Worm (Caenorhabditis elegans): ENCODE measurements around the gene Y55F3C.10.

The Y55F3C.10 gene

DNA sequence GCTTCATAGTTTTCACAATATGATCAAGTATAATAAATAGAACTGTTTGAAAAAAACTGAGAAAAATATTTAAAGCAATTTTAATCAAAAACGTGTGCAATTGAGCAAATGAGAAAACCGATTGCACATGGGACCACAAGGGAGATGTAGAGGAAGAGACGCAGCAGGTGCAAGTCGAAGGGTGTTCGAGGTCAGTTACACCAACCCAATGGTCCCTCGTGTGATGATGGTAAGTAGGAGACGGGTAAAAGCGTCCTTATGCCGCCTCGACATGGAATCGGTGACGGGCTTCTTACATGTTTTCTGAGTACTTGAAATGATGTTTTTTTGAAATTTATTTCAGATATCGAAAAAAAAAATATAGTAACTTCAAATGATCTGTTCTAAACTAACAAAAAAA, 8.8 kb upstream of the Y55F3C.10 start, which contains the start of gene Y55F3C.9:
Y55F3C.9 (minus strand) TSS at position 101 of the 400 bp plus-strand sequence.
- TF ChIP-seq unc-62 (GFP tag; optimal IDR thresholded peaks at IDR 0.05): no peak

DNA sequence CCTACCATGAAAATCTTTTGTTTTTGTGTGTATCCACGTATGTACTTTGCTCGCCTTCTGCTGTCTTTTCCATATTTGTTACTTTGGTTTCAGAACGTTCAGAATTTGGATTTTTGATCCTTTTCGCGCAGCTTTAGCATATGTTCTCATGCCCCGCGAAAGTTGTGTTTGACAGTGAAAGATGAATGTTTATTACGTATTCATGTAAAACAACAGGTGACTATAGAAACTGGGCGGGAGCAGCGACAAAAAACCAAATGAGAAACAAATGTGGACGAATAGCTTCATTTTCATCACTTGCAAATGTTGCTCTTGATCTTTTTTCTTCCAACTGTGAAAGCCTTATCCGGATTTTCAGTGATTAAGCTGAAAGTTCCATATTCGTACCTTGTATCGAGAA, 2.9 kb downstream of the Y55F3C.10 start, which contains the start of gene clec-164:
clec-164 (plus strand) TSS at position 301 of the 400 bp plus-strand sequence.
- no peak for TF ChIP-seq unc-62 (GFP tag; optimal IDR thresholded peaks at IDR 0.05)

DNA sequence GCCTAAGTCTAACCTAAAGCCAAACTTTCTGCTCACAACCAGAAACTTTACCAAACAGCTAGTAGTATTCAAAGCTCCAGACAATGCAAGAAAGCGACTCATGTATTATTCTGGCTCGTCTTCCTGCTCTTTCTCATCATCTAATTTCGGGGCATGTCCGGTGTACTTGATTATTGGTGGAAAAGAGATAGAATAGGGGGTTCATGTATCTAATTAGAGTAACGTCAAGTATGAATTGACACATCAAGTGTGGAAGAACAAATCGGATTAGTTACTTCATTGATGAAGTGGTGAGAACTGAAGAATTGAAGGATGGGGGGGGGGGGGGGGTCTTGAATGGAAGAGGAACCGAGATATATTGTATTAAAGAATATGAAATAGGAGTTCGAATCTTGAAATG, 3.8 kb downstream of the Y55F3C.10 start:
- TF ChIP-seq unc-62 (GFP tag; optimal IDR thresholded peaks at IDR 0.05): no peak

DNA sequence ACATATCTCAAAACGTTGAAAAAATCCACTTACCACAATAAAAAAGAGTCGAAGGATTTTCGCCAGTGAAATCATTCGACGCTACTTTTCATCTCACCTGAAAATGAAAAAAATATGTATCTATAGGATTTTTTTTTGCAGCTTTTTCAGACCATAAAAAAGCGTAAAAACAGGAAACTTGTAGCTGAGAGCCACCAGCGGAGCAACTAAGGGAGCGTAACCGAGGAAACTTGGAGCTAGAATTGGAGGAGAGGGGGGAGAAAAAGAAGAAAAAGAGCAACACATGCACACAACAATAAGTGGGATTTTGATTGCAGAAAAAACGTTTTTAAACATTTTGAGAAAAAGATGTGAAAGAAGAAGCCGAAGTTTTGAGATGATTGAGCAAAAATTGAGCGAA, 11.6 kb downstream of the Y55F3C.10 start, which contains the start of gene cutl-26:
cutl-26 (minus strand) TSS at position 101 of the 400 bp plus-strand sequence.
- TF ChIP-seq unc-62 (GFP tag; optimal IDR thresholded peaks at IDR 0.05): no peak

DNA sequence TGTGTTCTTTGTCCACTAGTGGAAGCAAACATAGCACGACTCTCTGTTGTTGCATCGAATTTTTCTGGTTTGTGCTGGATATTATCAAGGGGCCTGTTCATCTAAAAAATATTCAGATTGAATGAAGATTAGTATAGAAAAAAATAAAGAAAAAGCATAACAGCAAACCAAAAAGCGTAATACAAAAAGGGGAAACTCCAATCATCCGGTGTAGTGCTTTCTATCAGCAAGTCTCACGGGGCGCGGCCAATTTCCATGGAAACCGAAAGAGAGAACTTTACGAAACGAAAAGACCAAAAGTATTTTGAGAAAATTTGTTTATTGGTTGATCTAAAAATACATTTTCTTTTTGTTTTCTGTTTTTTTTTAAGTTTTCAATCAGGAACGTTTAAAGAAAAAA, 20.9 kb downstream of the Y55F3C.10 start, which contains the start of gene Y55F3C.17:
Y55F3C.17 (minus strand) TSS at position 101 of the 400 bp plus-strand sequence.
- no peak for TF ChIP-seq unc-62 (GFP tag; optimal IDR thresholded peaks at IDR 0.05)

DNA sequence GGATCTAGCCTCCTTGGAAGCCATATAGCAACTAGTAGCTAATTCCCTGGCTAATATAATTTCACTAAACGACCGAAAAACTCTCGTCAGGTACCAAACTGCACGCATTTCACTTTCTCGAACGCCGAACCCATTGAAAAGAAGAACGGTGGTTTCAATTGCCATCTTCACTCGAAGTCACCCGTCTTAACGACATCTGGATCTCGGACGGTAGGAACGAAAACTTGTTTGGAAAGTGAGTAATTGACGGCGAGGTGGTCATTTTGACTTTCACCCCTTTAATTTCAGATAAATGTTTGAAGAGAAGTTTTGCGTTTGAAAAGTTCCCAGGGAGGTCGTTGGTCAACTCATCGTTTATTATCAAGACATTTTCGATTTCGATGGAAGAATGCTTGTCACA, 34.5 kb downstream of the Y55F3C.10 start:
- no peak for TF ChIP-seq unc-62 (GFP tag; optimal IDR thresholded peaks at IDR 0.05)

DNA sequence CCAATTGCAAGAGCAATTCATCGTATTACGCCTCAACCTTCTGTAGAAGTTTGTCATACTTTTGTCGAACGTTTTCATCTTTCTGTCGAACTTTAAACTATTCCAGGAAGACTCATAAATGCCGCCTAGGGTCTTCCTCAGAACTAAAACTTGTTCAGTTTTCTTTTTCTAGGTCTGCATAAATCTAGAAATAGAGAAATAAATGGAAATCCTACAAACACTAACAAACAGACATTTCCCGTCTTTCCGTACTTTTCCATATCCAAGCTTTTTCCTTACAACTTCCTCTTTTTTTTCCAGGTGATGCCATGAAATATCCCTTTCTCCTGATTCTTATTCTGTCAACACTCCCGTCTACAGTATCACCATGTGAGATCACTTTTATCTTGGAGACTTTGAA, 35.1 kb downstream of the Y55F3C.10 start, which contains the start of gene cutl-28:
cutl-28 (plus strand) TSS at position 301 of the 400 bp plus-strand sequence.
- TF ChIP-seq unc-62 (GFP tag; optimal IDR thresholded peaks at IDR 0.05): no peak

DNA sequence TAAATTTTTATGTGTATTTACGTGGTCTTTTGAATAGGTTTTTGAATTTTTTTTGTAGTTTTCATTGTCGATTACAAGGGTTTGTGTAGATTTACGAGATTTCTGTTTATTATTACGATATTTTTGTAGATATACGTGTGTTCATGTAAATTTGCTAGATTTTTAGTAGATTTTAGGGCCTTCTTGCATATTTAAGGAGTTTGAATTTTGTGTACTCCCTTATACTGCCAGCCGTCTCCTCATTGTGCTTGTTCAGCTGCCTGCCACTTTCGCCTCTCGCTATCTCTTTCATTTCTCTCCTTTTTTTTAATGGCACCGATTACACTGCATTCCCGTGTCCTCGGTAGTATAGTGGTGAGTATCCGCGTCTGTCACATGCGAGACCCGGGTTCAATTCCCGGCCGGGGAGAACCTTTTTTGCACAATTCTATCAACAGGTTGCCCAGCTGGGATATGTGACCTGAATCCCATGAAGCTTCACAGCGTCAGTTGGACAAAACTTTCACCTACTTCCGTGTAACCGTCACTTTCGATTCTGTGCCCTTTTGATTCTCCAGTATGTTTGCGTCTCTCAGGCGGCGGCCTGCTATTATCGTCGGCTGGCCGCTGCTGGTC, 36.4 kb downstream of the Y55F3C.10 start:
- no peak for TF ChIP-seq unc-62 (GFP tag; optimal IDR thresholded peaks at IDR 0.05)

DNA sequence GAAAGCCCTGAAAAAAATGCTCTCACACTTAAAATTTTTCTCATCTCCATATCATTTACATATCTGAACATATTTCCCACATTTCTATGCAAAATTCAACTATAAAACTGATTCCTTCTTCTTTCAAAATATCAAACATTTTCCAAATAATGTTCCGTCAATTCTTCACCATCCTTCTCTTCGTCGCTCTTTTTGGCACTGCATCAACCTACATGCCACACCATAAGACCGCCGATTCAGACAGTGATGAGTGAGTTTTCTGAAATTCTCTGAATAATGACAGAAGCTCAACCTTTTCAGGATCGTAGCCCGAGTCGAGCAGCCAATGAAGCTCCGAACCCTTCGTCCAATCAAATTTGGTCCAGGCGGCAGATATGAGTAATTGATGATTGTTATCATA, 43.0 kb downstream of the Y55F3C.10 start, which contains the start of gene K11H12.5:
K11H12.5 (plus strand) TSS at position 301 of the 400 bp plus-strand sequence.
- no peak for TF ChIP-seq unc-62 (GFP tag; optimal IDR thresholded peaks at IDR 0.05)

DNA sequence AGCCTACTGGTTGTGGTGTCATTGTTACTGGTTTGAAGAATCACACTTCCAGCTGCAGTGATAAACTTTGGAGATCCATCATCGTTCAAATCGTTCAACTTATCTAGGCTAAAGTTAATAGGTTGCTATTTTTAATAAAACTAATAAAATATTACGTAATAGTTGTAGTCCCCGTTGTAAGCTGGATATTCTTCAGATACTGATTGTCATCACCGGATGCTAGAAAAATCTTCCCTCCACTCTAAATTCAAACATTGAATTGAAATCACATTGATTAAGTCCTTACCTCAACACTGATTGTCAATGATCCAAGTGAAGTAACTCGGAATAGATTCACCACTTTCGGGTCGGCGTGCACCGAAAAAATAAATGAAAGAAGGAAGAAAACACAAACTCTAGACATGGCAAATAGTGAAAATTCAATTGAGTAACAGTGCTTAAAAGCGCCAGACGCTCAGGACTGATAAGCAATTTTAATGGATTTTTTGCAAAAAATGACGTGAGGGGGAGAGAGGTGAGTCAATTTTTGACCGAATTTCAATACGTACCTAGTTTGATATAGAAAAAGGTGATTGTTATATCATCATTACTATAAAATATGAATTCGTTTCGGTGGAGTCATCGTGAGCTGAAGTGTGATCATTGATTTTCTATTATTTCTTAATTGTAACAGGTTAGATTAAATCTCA, 43.6 kb downstream of the Y55F3C.10 start, which contains the start of the genes K11H12.4 and K11H12.10:
K11H12.4 (minus strand) TSS at position 413 of the 689 bp plus-strand sequence.
K11H12.10 (plus strand) TSS at position 605 of the 689 bp plus-strand sequence.
- no peak for TF ChIP-seq unc-62 (GFP tag; optimal IDR thresholded peaks at IDR 0.05)

DNA sequence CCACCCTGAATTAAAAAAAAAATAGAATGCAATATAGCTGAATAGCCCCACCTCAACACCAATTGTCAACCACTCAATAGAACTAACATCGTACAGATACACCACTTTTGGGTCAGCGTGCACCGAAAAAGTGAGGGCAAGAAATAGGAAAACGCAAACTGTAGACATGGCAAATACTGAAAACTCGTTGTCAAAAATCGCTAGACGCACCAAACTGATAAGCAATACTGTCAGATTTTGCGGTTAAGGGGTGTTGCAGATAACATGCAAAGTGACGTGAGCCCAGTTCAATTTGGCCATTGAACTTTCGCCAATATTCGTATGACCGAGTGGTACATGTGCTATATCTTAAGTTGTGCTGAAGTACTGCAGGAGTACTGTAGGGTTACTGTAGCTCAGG, 45.9 kb downstream of the Y55F3C.10 start, which contains the start of gene K11H12.3:
K11H12.3 (minus strand) TSS at position 168 of the 400 bp plus-strand sequence.
- TF ChIP-seq unc-62 (GFP tag; optimal IDR thresholded peaks at IDR 0.05): no peak

DNA sequence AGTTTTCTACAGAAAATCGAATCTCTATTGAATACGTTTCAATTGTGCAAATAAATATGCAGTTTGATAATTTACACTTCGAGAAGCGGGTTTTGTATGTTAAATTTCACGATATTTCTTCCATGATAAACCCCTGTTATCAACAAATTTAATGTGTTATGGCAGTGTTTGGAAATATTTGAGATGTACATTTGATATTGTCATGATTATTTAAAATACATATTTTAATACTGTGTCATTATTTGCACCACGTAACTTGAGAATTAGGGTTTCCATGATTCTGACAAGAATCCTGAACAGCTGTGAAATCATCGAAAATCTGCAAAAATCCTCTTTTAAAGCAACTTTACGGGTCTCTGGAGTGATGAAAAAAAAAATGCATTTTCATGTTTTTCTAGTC, 48.8 kb downstream of the Y55F3C.10 start, which contains the start of gene K11H12.11:
K11H12.11 (minus strand) TSS at position 101 of the 400 bp plus-strand sequence.
- TF ChIP-seq unc-62 (GFP tag; optimal IDR thresholded peaks at IDR 0.05): no peak

All from whole organism, dauer.